Worm (Caenorhabditis elegans): Measurements from ENCODE around the gene bus-12.
A peak's percentile ranks its signal among the peaks of the same experiment; 100 is the strongest.

ce11 chrIV:13240078-13240841, 15.7 kb upstream of the bus-12 start, which contains the start of gene rpl-12:
- peak; percentile 36 to 84 for TF ChIP-seq mdl-1 (tag; optimal IDR thresholded peaks at IDR 0.05)
- TF ChIP-seq lsy-2 (tag; optimal IDR thresholded peaks at IDR 0.05), result peak; percentile 95 to 98
- peak; percentile 99 for TF ChIP-seq ztf-4 (tag; optimal IDR thresholded peaks at IDR 0.05)

All from whole organism, L2 larva.